Worm (Caenorhabditis elegans) whole organism, L2 larva: ENCODE results near the gene fbxa-96.

Experiments
- C34F6.9 ChIP-seq: fragments of 150-350 bp; optimal IDR thresholded peaks from 2 replicates; lab custom pipeline; 2014; ENCODE audit warnings: missing biosample characterization, missing genetic modification characterization
- F13H6.1 ChIP-seq: sonication (generic microtip); optimal IDR thresholded peaks from 2 replicates; lab custom pipeline; 2016; ENCODE audit warnings: missing genetic modification characterization, missing compliant biosample characterization
- Y55F3AM.14 ChIP-seq: fragments of 200-800 bp; sonication (Bioruptor generic); optimal IDR thresholded peaks from 2 replicates; lab custom pipeline; 2018; ENCODE audit warnings: mild to moderate bottlenecking, missing genetic modification characterization, missing compliant biosample characterization
- aly-2 ChIP-seq: fragments of 150-350 bp; optimal IDR thresholded peaks from 2 replicates; lab custom pipeline; 2014; ENCODE audit warnings: missing biosample characterization, missing genetic modification characterization
- blmp-1 ChIP-seq: sonication (generic microtip); optimal IDR thresholded peaks from 2 replicates; lab custom pipeline; 2017; ENCODE audit warnings: missing genetic modification characterization, mild to moderate bottlenecking, missing compliant biosample characterization, antibody characterized with exemption, moderate library complexity; ENCODE audit not compliant: insufficient read depth
- ceh-82 ChIP-seq: fragments of 150-350 bp; optimal IDR thresholded peaks from 2 replicates; lab custom pipeline; 2014; ENCODE audit warnings: missing biosample characterization, missing genetic modification characterization
- dmd-4 ChIP-seq: sonication (generic microtip); optimal IDR thresholded peaks from 2 replicates; lab custom pipeline; 2017; ENCODE audit warnings: missing biosample characterization, missing genetic modification characterization
- elt-3 ChIP-seq: sonication (generic microtip); optimal IDR thresholded peaks from 2 replicates; lab custom pipeline; 2017; ENCODE audit warnings: missing biosample characterization, missing genetic modification characterization
- fos-1 ChIP-seq: fragments of 150-350 bp; optimal IDR thresholded peaks from 2 replicates; lab custom pipeline; 2014; ENCODE audit warnings: missing biosample characterization, missing genetic modification characterization
- gmeb-1 ChIP-seq: fragments of 150-350 bp; optimal IDR thresholded peaks from 2 replicates; lab custom pipeline; 2014; ENCODE audit warnings: missing biosample characterization, missing genetic modification characterization
- lin-11 ChIP-seq: fragments of 150-350 bp; sonication (generic microtip); optimal IDR thresholded peaks from 2 replicates; lab custom pipeline; 2014; ENCODE audit warnings: missing biosample characterization, missing genetic modification characterization, inconsistent platforms, mixed read lengths
- lin-13 ChIP-seq: fragments of 150-350 bp; optimal IDR thresholded peaks from 2 replicates; lab custom pipeline; 2014; ENCODE audit warnings: missing biosample characterization, missing genetic modification reagents, missing genetic modification characterization
- lin-39 ChIP-seq: fragments of 150-350 bp; optimal IDR thresholded peaks from 2 replicates; lab custom pipeline; 2014; ENCODE audit warnings: missing biosample characterization, missing genetic modification reagents, missing genetic modification characterization
- lsy-2 ChIP-seq, 2 experiments: fragments of 150-350 bp in 1 of 2; sonication (generic microtip) in 1 of 2; optimal IDR thresholded peaks; 2 replicates each; lab custom pipeline; 2014 to 2017; ENCODE audit warnings: missing biosample characterization in 2 of 2, missing genetic modification characterization in 2 of 2
- mab-5 ChIP-seq: fragments of 150-350 bp; optimal IDR thresholded peaks from 2 replicates; lab custom pipeline; 2014; ENCODE audit warnings: missing biosample characterization, missing genetic modification characterization
- mbf-1 ChIP-seq: sonication (generic microtip); optimal IDR thresholded peaks from 2 replicates; lab custom pipeline; 2017; ENCODE audit warnings: missing biosample characterization, missing genetic modification characterization
- mdl-1 ChIP-seq, 2 experiments: fragments of 150-350 bp in 1 of 2; sonication (generic microtip) in 1 of 2; optimal IDR thresholded peaks; 2 replicates each; lab custom pipeline; 2017; ENCODE audit warnings: missing biosample characterization in 2 of 2, missing genetic modification characterization in 2 of 2
- nhr-10 ChIP-seq: sonication (generic microtip); optimal IDR thresholded peaks from 2 replicates; lab custom pipeline; 2017; ENCODE audit warnings: missing biosample characterization, missing genetic modification characterization
- nhr-12 ChIP-seq: fragments of 150-350 bp; optimal IDR thresholded peaks from 2 replicates; lab custom pipeline; 2014; ENCODE audit warnings: missing biosample characterization, missing genetic modification characterization
- nhr-129 ChIP-seq: fragments of 150-350 bp; optimal IDR thresholded peaks from 2 replicates; lab custom pipeline; 2014; ENCODE audit warnings: missing biosample characterization, missing genetic modification characterization
- nhr-21 ChIP-seq: fragments of 150-350 bp; optimal IDR thresholded peaks from 2 replicates; lab custom pipeline; 2014; ENCODE audit warnings: missing biosample characterization, missing genetic modification characterization
- nhr-23 ChIP-seq: fragments of 150-350 bp; optimal IDR thresholded peaks from 2 replicates; lab custom pipeline; 2014; ENCODE audit warnings: missing biosample characterization, missing genetic modification reagents, missing genetic modification characterization
- nhr-77 ChIP-seq: fragments of 150-350 bp; optimal IDR thresholded peaks from 2 replicates; lab custom pipeline; 2014; ENCODE audit warnings: missing biosample characterization, missing genetic modification characterization
- peb-1 ChIP-seq: fragments of 150-350 bp; optimal IDR thresholded peaks from 2 replicates; lab custom pipeline; 2014; ENCODE audit warnings: missing biosample characterization, missing genetic modification characterization
- sem-4 ChIP-seq: fragments of 150-350 bp; optimal IDR thresholded peaks from 2 replicates; lab custom pipeline; 2014; ENCODE audit warnings: missing biosample characterization, missing genetic modification reagents, missing genetic modification characterization
- skn-1 ChIP-seq: sonication (generic microtip); optimal IDR thresholded peaks from 2 replicates; lab custom pipeline; 2017; ENCODE audit warnings: missing biosample characterization, missing genetic modification characterization
- sma-3 ChIP-seq: sonication (generic microtip); optimal IDR thresholded peaks from 2 replicates; lab custom pipeline; 2016; ENCODE audit warnings: missing genetic modification reagents, missing genetic modification characterization, missing compliant biosample characterization
- sma-9 ChIP-seq, 2 experiments: fragments of 150-350 bp in 1 of 2; sonication (generic microtip) in 1 of 2; optimal IDR thresholded peaks; 2 replicates each; lab custom pipeline; 2014 to 2016; ENCODE audit warnings: missing genetic modification characterization in 2 of 2, mild to moderate bottlenecking in 1 of 2, missing biosample characterization in 1 of 2, missing compliant biosample characterization in 1 of 2, missing genetic modification reagents in 1 of 2, moderate library complexity in 1 of 2
- snpc-4 ChIP-seq: fragments of 150-350 bp; optimal IDR thresholded peaks from 2 replicates; lab custom pipeline; 2014; ENCODE audit warnings: missing biosample characterization, missing genetic modification characterization
- unc-39 ChIP-seq: fragments of 150-350 bp; optimal IDR thresholded peaks from 2 replicates; lab custom pipeline; 2014; ENCODE audit warnings: missing biosample characterization, missing genetic modification characterization
- unc-55 ChIP-seq: fragments of 150-350 bp; sonication (generic microtip); optimal IDR thresholded peaks from 3 replicates; lab custom pipeline; 2014; ENCODE audit warnings: missing biosample characterization, missing genetic modification reagents, missing genetic modification characterization
- zag-1 ChIP-seq: fragments of 150-350 bp; optimal IDR thresholded peaks from 2 replicates; lab custom pipeline; 2014; ENCODE audit warnings: missing biosample characterization, missing genetic modification characterization

Gene fbxa-96

ce11 chrX:15087752-15088151 lies 27.5 kb upstream of the fbxa-96 start:
- TF ChIP-seq gmeb-1 (tag; lab: Kevin White, UChicago), result no peak
- TF ChIP-seq nhr-23 (tag; lab: Kevin White, UChicago), result no peak
- no peak for TF ChIP-seq fos-1 (tag; lab: Kevin White, UChicago)
- no peak for TF ChIP-seq sma-3 (GFP tag; lab: Kevin White, UChicago)
- no peak for TF ChIP-seq nhr-10 (tag; lab: Kevin White, UChicago)
- TF ChIP-seq aly-2 (tag; lab: Kevin White, UChicago), result no peak
- no peak for TF ChIP-seq dmd-4 (tag; lab: Kevin White, UChicago)
- no peak for TF ChIP-seq mdl-1 (tag; optimal IDR thresholded peaks at IDR 0.05; lab: Kevin White, UChicago)
- no peak for TF ChIP-seq sem-4 (tag; lab: Kevin White, UChicago)
- no peak for TF ChIP-seq mab-5 (tag; lab: Kevin White, UChicago)
- TF ChIP-seq lin-11 (tag; lab: Kevin White, UChicago), result no peak
- no peak for TF ChIP-seq nhr-77 (tag; lab: Kevin White, UChicago)
- TF ChIP-seq unc-39 (tag; lab: Kevin White, UChicago), result no peak
- no peak for TF ChIP-seq lsy-2 (tag; optimal IDR thresholded peaks at IDR 0.05; lab: Kevin White, UChicago)
- TF ChIP-seq Y55F3AM.14 (GFP tag; lab: Kevin White, UChicago), result no peak
- TF ChIP-seq lin-13 (GFP tag; lab: Kevin White, UChicago), result no peak
- TF ChIP-seq skn-1 (tag; lab: Kevin White, UChicago), result no peak
- TF ChIP-seq ceh-82 (tag; lab: Kevin White, UChicago), result no peak
- no peak for TF ChIP-seq elt-3 (tag; lab: Kevin White, UChicago)
- TF ChIP-seq nhr-12 (tag; lab: Kevin White, UChicago), result no peak
- TF ChIP-seq, all 48 proteins: peak for 0

ce11 chrX:15084395-15084794 lies 24.2 kb upstream of the fbxa-96 start, which contains the start of gene F09B12.5:
TSS of gene F09B12.5 (plus strand) at chrX:15084695.
- no peak for TF ChIP-seq mdl-1 (tag; optimal IDR thresholded peaks at IDR 0.05; lab: Kevin White, UChicago)
- TF ChIP-seq gmeb-1 (tag; lab: Kevin White, UChicago), result no peak
- no peak for TF ChIP-seq Y55F3AM.14 (GFP tag; lab: Kevin White, UChicago)
- TF ChIP-seq blmp-1 (tag; lab: Kevin White, UChicago), result no peak
- TF ChIP-seq nhr-10 (tag; lab: Kevin White, UChicago), result no peak
- no peak for TF ChIP-seq C34F6.9 (tag; lab: Kevin White, UChicago)
- no peak for TF ChIP-seq mbf-1 (tag; lab: Kevin White, UChicago)
- TF ChIP-seq lin-39 (tag; lab: Kevin White, UChicago), result no peak
- TF ChIP-seq mab-5 (tag; lab: Kevin White, UChicago), result no peak
- TF ChIP-seq snpc-4 (tag; lab: Kevin White, UChicago), result no peak
- no peak for TF ChIP-seq lin-11 (tag; lab: Kevin White, UChicago)
- TF ChIP-seq sem-4 (tag; lab: Kevin White, UChicago), result no peak
- TF ChIP-seq zag-1, result no peak

- TF ChIP-seq skn-1 (tag; lab: Kevin White, UChicago) (no peak), nhr-23 (tag; lab: Kevin White, UChicago) (no peak), elt-3 (tag; lab: Kevin White, UChicago) (no peak), unc-55 (GFP tag; lab: Kevin White, UChicago) (peak; percentile 34), peb-1 (no peak), F13H6.1 (no peak), fos-1 (tag; lab: Kevin White, UChicago) (peak; percentile 2), nhr-129 (tag; lab: Kevin White, UChicago) (peak; percentile 9), lin-13 (GFP tag; lab: Kevin White, UChicago) (peak; percentile 7), sma-9 (GFP tag; optimal IDR thresholded peaks at IDR 0.05; lab: Kevin White, UChicago) (peak; percentile 1), sma-9 (tag; optimal IDR thresholded peaks at IDR 0.05; lab: Kevin White, UChicago) (no peak), C34F6.9 (tag; lab: Kevin White, UChicago) (peak; percentile 31)
Observed at ce11 chrX:15083795-15084194, 23.6 kb upstream of the fbxa-96 start, which contains the start of gene H40L08.1. TSS of gene H40L08.1 (minus strand) at chrX:15084086.

- no peak for TF ChIP-seq nhr-77 (tag; lab: Kevin White, UChicago)
- peak; percentile 13 for TF ChIP-seq nhr-129 (tag; lab: Kevin White, UChicago)
- TF ChIP-seq unc-55 (GFP tag; lab: Kevin White, UChicago), result no peak
- no peak for TF ChIP-seq lsy-2 (tag; optimal IDR thresholded peaks at IDR 0.05; lab: Kevin White, UChicago)
- peak; percentile 55 for TF ChIP-seq sma-9 (GFP tag; optimal IDR thresholded peaks at IDR 0.05; lab: Kevin White, UChicago)
- no peak for TF ChIP-seq sma-9 (tag; optimal IDR thresholded peaks at IDR 0.05; lab: Kevin White, UChicago)
- peak; percentile 21 for TF ChIP-seq nhr-21 (tag; lab: Kevin White, UChicago)
- no peak for TF ChIP-seq gmeb-1 (tag; lab: Kevin White, UChicago)
Observed at ce11 chrX:15081486-15081885, 21.3 kb upstream of the fbxa-96 start.
